Worm (Caenorhabditis elegans) whole organism, early embryonic: ENCODE results near the gene algn-7.

Source experiments
- B0310.2 ChIP-seq: sonication (generic microtip); optimal IDR thresholded peaks from 2 replicates; lab custom pipeline; 2016; ENCODE audit warnings: mild to moderate bottlenecking, missing genetic modification characterization, missing compliant biosample characterization
- F13C5.2 ChIP-seq: sonication (generic microtip); optimal IDR thresholded peaks from 2 replicates; lab custom pipeline; 2017; ENCODE audit warnings: mild to moderate bottlenecking, missing genetic modification characterization, inconsistent platforms, missing compliant biosample characterization
- aly-1 ChIP-seq: sonication (generic microtip); optimal IDR thresholded peaks from 2 replicates; lab custom pipeline; 2016; ENCODE audit warnings: missing genetic modification characterization, missing compliant biosample characterization
- ama-1 ChIP-seq: fragments of 150-350 bp; optimal IDR thresholded peaks from 2 replicates; lab custom pipeline; 2014
- ceh-13 ChIP-seq: fragments of 200-800 bp; sonication (Bioruptor generic); optimal IDR thresholded peaks from 2 replicates; lab custom pipeline; 2018; ENCODE audit warnings: mild to moderate bottlenecking, missing genetic modification characterization, missing compliant biosample characterization
- ceh-36 ChIP-seq: sonication (generic microtip); optimal IDR thresholded peaks from 2 replicates; lab custom pipeline; 2016; ENCODE audit warnings: missing genetic modification characterization, inconsistent platforms, missing compliant biosample characterization
- ets-7 ChIP-seq: sonication (generic microtip); optimal IDR thresholded peaks from 2 replicates; lab custom pipeline; 2016; ENCODE audit warnings: missing genotype, missing genetic modification characterization, missing compliant biosample characterization
- flt-1 ChIP-seq: fragments of 200-800 bp; sonication (Bioruptor generic); IDR thresholded peaks from 2 replicates; pipeline ENCODE4 v1.3.6; 2022; ENCODE audit warnings: missing genetic modification characterization, missing compliant biosample characterization
- hmbx-1 ChIP-seq: sonication (generic microtip); optimal IDR thresholded peaks from 2 replicates; lab custom pipeline; 2016; ENCODE audit warnings: mild to moderate bottlenecking, missing genetic modification characterization, missing compliant biosample characterization
- hmg-4 ChIP-seq: fragments of 200-800 bp; sonication (Bioruptor generic); optimal IDR thresholded peaks from 2 replicates; lab custom pipeline; 2018; ENCODE audit warnings: mild to moderate bottlenecking, missing genetic modification characterization, missing compliant biosample characterization
- hnd-1 ChIP-seq: sonication (generic microtip); optimal IDR thresholded peaks from 2 replicates; lab custom pipeline; 2016; ENCODE audit warnings: missing genetic modification characterization, missing compliant biosample characterization
- pes-1 ChIP-seq: fragments of 200-800 bp; sonication (Bioruptor generic); IDR thresholded peaks from 2 replicates; pipeline ENCODE4 v1.3.6; 2022; ENCODE audit warnings: missing genetic modification reagents, missing genetic modification characterization, missing compliant biosample characterization
- scrt-1 ChIP-seq: fragments of 200-800 bp; sonication (Bioruptor generic); IDR thresholded peaks from 2 replicates; pipeline ENCODE4 v1.3.6; 2022; ENCODE audit warnings: missing genetic modification characterization, missing compliant biosample characterization
- sea-1 ChIP-seq: fragments of 200-800 bp; sonication (Bioruptor generic); conservative IDR thresholded peaks from 2 replicates; pipeline ENCODE4 v1.3.6; 2022; ENCODE audit warnings: missing genetic modification characterization, missing compliant biosample characterization
- tbx-11 ChIP-seq: fragments of 200-800 bp; sonication (Bioruptor generic); IDR thresholded peaks from 2 replicates; pipeline ENCODE4 v1.3.6; 2022; ENCODE audit warnings: missing genetic modification characterization, missing compliant biosample characterization
- tbx-37 ChIP-seq: fragments of 200-800 bp; sonication (Bioruptor generic); conservative IDR thresholded peaks from 2 replicates; pipeline ENCODE4 v1.3.6; 2022; ENCODE audit warnings: missing genetic modification reagents, missing genetic modification characterization, missing compliant biosample characterization
- tra-4 ChIP-seq: sonication (generic microtip); optimal IDR thresholded peaks from 2 replicates; lab custom pipeline; 2017; ENCODE audit warnings: missing genetic modification characterization, missing compliant biosample characterization

The algn-7 gene

ce11 chrV:19908854-19909253 lies 25.3 kb downstream of the algn-7 start:
- TF ChIP-seq ceh-36 (tag; lab: Kevin White, UChicago) (no peak), sea-1 (GFP tag; lab: Robert Waterston, UW) (no peak), flt-1 (GFP tag; lab: Robert Waterston, UW) (no peak), hnd-1 (tag; lab: Kevin White, UChicago) (no peak), hmg-4 (GFP tag; lab: Kevin White, UChicago) (no peak), pes-1 (no peak)

- TF ChIP-seq hnd-1 (tag; lab: Kevin White, UChicago) (no peak), ceh-13 (GFP tag; lab: Kevin White, UChicago) (no peak), scrt-1 (GFP tag; lab: Robert Waterston, UW) (no peak), ama-1 (lab: Kevin White, UChicago) (no peak), flt-1 (GFP tag; lab: Robert Waterston, UW) (no peak), tbx-11 (GFP tag; lab: Robert Waterston, UW) (no peak)
These were observed 26.8 kb downstream of the algn-7 start, which contains the start of gene fars-2 for ce11 chrV:19907365-19907764. TSS of gene fars-2 (minus strand) at chrV:19907434.

ce11 chrV:19905988-19906387 lies 28.1 kb downstream of the algn-7 start:
- no peak for TF ChIP-seq sea-1 (GFP tag; lab: Robert Waterston, UW)
- no peak for TF ChIP-seq tbx-11 (GFP tag; lab: Robert Waterston, UW)
- TF ChIP-seq hnd-1 (tag; lab: Kevin White, UChicago), result no peak

- TF ChIP-seq hmbx-1 (tag; lab: Kevin White, UChicago) (no peak), tra-4 (tag; lab: Kevin White, UChicago) (no peak), ets-7 (tag; lab: Kevin White, UChicago) (no peak), tbx-11 (GFP tag; lab: Robert Waterston, UW) (no peak)
These were observed 29.3 kb downstream of the algn-7 start for ce11 chrV:19904790-19905189.

- no peak for TF ChIP-seq hmg-4 (GFP tag; lab: Kevin White, UChicago)
- no peak for TF ChIP-seq F13C5.2 (tag; lab: Kevin White, UChicago)
- TF ChIP-seq sea-1 (GFP tag; lab: Robert Waterston, UW), result no peak
- no peak for TF ChIP-seq ceh-13 (GFP tag; lab: Kevin White, UChicago)
- TF ChIP-seq aly-1 (tag; lab: Kevin White, UChicago), result no peak
- no peak for TF ChIP-seq B0310.2 (tag; lab: Kevin White, UChicago)
- TF ChIP-seq pes-1, result no peak
- TF ChIP-seq ama-1 (lab: Kevin White, UChicago), result no peak
- no peak for TF ChIP-seq hnd-1 (tag; lab: Kevin White, UChicago)
- TF ChIP-seq tra-4 (tag; lab: Kevin White, UChicago), result no peak
- no peak for TF ChIP-seq tbx-37 (GFP tag; lab: Robert Waterston, UW)
These were observed 32.3 kb downstream of the algn-7 start for ce11 chrV:19901826-19902225.

ce11 chrV:19899167-19899566 lies 35.0 kb downstream of the algn-7 start, which contains the start of gene Y116F11B.14:
TSS of gene Y116F11B.14 (plus strand) at chrV:19899467.
- no peak for TF ChIP-seq pes-1
- no peak for TF ChIP-seq ceh-13 (GFP tag; lab: Kevin White, UChicago)
- TF ChIP-seq ama-1 (lab: Kevin White, UChicago), result no peak
- no peak for TF ChIP-seq B0310.2 (tag; lab: Kevin White, UChicago)
- no peak for TF ChIP-seq ceh-36 (tag; lab: Kevin White, UChicago)
- TF ChIP-seq tbx-11 (GFP tag; lab: Robert Waterston, UW), result no peak
- no peak for TF ChIP-seq F13C5.2 (tag; lab: Kevin White, UChicago)
- no peak for TF ChIP-seq tbx-37 (GFP tag; lab: Robert Waterston, UW)
- no peak for TF ChIP-seq hmbx-1 (tag; lab: Kevin White, UChicago)
- no peak for TF ChIP-seq hnd-1 (tag; lab: Kevin White, UChicago)
- no peak for TF ChIP-seq sea-1 (GFP tag; lab: Robert Waterston, UW)

ce11 chrV:19897982-19898381 lies 36.1 kb downstream of the algn-7 start:
- TF ChIP-seq hmbx-1 (tag; lab: Kevin White, UChicago) (no peak), hnd-1 (tag; lab: Kevin White, UChicago) (no peak), tbx-37 (GFP tag; lab: Robert Waterston, UW) (no peak), aly-1 (tag; lab: Kevin White, UChicago) (no peak), ceh-13 (GFP tag; lab: Kevin White, UChicago) (no peak), ama-1 (lab: Kevin White, UChicago) (no peak), ceh-36 (tag; lab: Kevin White, UChicago) (no peak), pes-1 (no peak), hmg-4 (GFP tag; lab: Kevin White, UChicago) (no peak), scrt-1 (GFP tag; lab: Robert Waterston, UW) (no peak), sea-1 (GFP tag; lab: Robert Waterston, UW) (no peak), ets-7 (tag; lab: Kevin White, UChicago) (no peak), F13C5.2 (tag; lab: Kevin White, UChicago) (no peak), tra-4 (tag; lab: Kevin White, UChicago) (no peak), B0310.2 (tag; lab: Kevin White, UChicago) (no peak), tbx-11 (GFP tag; lab: Robert Waterston, UW) (no peak), flt-1 (GFP tag; lab: Robert Waterston, UW) (no peak)

ce11 chrV:19897557-19897956 lies 36.6 kb downstream of the algn-7 start:
- TF ChIP-seq scrt-1 (GFP tag; lab: Robert Waterston, UW) (no peak), F13C5.2 (tag; lab: Kevin White, UChicago) (peak; percentile 4), flt-1 (GFP tag; lab: Robert Waterston, UW) (no peak)
